Fruit fly (Drosophila melanogaster) whole organism, embryonic: ENCODE measurements around the gene mts.

Experiments
- Atf6 ChIP-seq: fragments of 200-800 bp; sonication (Bioruptor generic); IDR thresholded peaks from 2 replicates; pipeline ENCODE4 v1.3.6; 2022; ENCODE audit warnings: missing biosample characterization, missing genetic modification characterization
- CG10209 ChIP-seq: fragments of 200-800 bp; sonication (Bioruptor generic); optimal IDR thresholded peaks from 3 replicates; lab custom pipeline; 2017; ENCODE audit warnings: missing biosample characterization, mild to moderate bottlenecking, missing genetic modification characterization, missing genetic modification reagents
- CG10431 ChIP-seq: fragments of 200-800 bp; sonication (Bioruptor generic); optimal IDR thresholded peaks from 3 replicates; lab custom pipeline; 2018; ENCODE audit warnings: missing biosample characterization, mild to moderate bottlenecking, missing genetic modification characterization
- CG11093 ChIP-seq: fragments of 200-800 bp; sonication (Bioruptor generic); IDR thresholded peaks from 3 replicates; pipeline ENCODE4 v1.3.6; 2022; ENCODE audit warnings: missing biosample characterization, missing genetic modification characterization
- CG11695 ChIP-seq: fragments of 200-800 bp; sonication (Bioruptor generic); IDR thresholded peaks from 3 replicates; pipeline ENCODE4 v1.3.6; 2022; ENCODE audit warnings: missing biosample characterization, missing genetic modification characterization
- CG12942 ChIP-seq: fragments of 200-800 bp; sonication (Bioruptor generic); optimal IDR thresholded peaks from 3 replicates; lab custom pipeline; 2016; ENCODE audit warnings: missing biosample characterization, missing genetic modification characterization
- CG14441 ChIP-seq: fragments of 200-800 bp; sonication (Bioruptor generic); IDR thresholded peaks from 2 replicates; pipeline ENCODE4 v1.3.6; 2022; ENCODE audit warnings: missing biosample characterization, missing genetic modification characterization
- CG14667 ChIP-seq: fragments of 200-800 bp; sonication (Bioruptor generic); IDR thresholded peaks from 2 replicates; pipeline ENCODE4 v1.3.6; 2022; ENCODE audit warnings: missing biosample characterization, missing genetic modification characterization
- CG14965 ChIP-seq: fragments of 200-800 bp; sonication (Bioruptor generic); optimal IDR thresholded peaks from 2 replicates; lab custom pipeline; 2016; ENCODE audit warnings: missing biosample characterization, missing genetic modification characterization, borderline replicate concordance
- CG15011 ChIP-seq: fragments of 200-800 bp; sonication (Bioruptor generic); optimal IDR thresholded peaks from 3 replicates; lab custom pipeline; 2018; ENCODE audit warnings: missing biosample characterization, mild to moderate bottlenecking, missing genetic modification characterization
- CG16815 ChIP-seq: fragments of 200-800 bp; sonication (Bioruptor generic); optimal IDR thresholded peaks from 3 replicates; lab custom pipeline; 2017; ENCODE audit warnings: missing biosample characterization, mild to moderate bottlenecking, missing genetic modification characterization
- CG17328 ChIP-seq: fragments of 200-800 bp; sonication (Bioruptor generic); IDR thresholded peaks from 2 replicates; pipeline ENCODE4 v1.3.6; 2022; ENCODE audit warnings: missing biosample characterization, missing genetic modification characterization
- CG2678 ChIP-seq: fragments of 200-800 bp; sonication (Bioruptor generic); optimal IDR thresholded peaks from 3 replicates; lab custom pipeline; 2019; ENCODE audit warnings: missing biosample characterization, mild to moderate bottlenecking, missing genetic modification characterization, moderate library complexity
- CG30403 ChIP-seq: fragments of 200-800 bp; sonication (Bioruptor generic); optimal IDR thresholded peaks from 3 replicates; lab custom pipeline; 2016; ENCODE audit warnings: missing biosample characterization, missing genetic modification characterization
- CG32532 ChIP-seq: fragments of 200-800 bp; sonication (Bioruptor generic); IDR thresholded peaks from 2 replicates; pipeline ENCODE4 v1.3.6; 2022; ENCODE audit warnings: missing biosample characterization, missing genetic modification characterization
- CG33557 ChIP-seq: fragments of 200-800 bp; sonication (Bioruptor generic); optimal IDR thresholded peaks from 2 replicates; lab custom pipeline; 2019; ENCODE audit warnings: missing biosample characterization, mild to moderate bottlenecking, missing genetic modification characterization, moderate library complexity
- CG34376 ChIP-seq: fragments of 200-800 bp; sonication (Bioruptor generic); optimal IDR thresholded peaks from 2 replicates; lab custom pipeline; 2018; ENCODE audit warnings: missing biosample characterization, mild to moderate bottlenecking, missing genetic modification characterization
- CG43689 ChIP-seq: fragments of 200-800 bp; sonication (Bioruptor generic); IDR thresholded peaks from 2 replicates; pipeline ENCODE4 v1.3.6; 2022; ENCODE audit warnings: missing biosample characterization, missing genetic modification characterization
- CG5245 ChIP-seq: fragments of 200-800 bp; sonication (Bioruptor generic); optimal IDR thresholded peaks from 3 replicates; lab custom pipeline; 2016; ENCODE audit warnings: missing biosample characterization, missing genetic modification characterization
- CG5953 ChIP-seq: fragments of 200-800 bp; sonication (Bioruptor generic); IDR thresholded peaks from 2 replicates; pipeline ENCODE4 v1.3.6; 2022; ENCODE audit warnings: missing biosample characterization, missing genetic modification characterization
- CG6813 ChIP-seq: fragments of 200-800 bp; sonication (Bioruptor generic); optimal IDR thresholded peaks from 2 replicates; lab custom pipeline; 2017; ENCODE audit warnings: missing biosample characterization, missing genetic modification characterization, mild to moderate bottlenecking, moderate library complexity, missing genetic modification reagents
- CG8924 ChIP-seq: fragments of 200-800 bp; optimal IDR thresholded peaks from 3 replicates; lab custom pipeline; 2019; ENCODE audit warnings: missing biosample characterization, mild to moderate bottlenecking, missing genetic modification characterization, moderate library complexity
- E2f2 ChIP-seq: fragments of 200-800 bp; sonication (Bioruptor generic); IDR thresholded peaks from 2 replicates; pipeline ENCODE4 v1.3.6; 2022; ENCODE audit warnings: missing biosample characterization, missing genetic modification characterization
- Jarid2 ChIP-seq: fragments of 200-800 bp; sonication (Bioruptor generic); optimal IDR thresholded peaks from 3 replicates; lab custom pipeline; 2017; ENCODE audit warnings: mild to moderate bottlenecking, missing biosample characterization, missing genetic modification reagents, missing genetic modification characterization
- MESR4 ChIP-seq: fragments of 200-800 bp; sonication (Bioruptor generic); optimal IDR thresholded peaks from 2 replicates; lab custom pipeline; 2018; ENCODE audit warnings: missing biosample characterization, mild to moderate bottlenecking, missing genetic modification characterization, moderate library complexity
- Meics ChIP-seq: fragments of 200-800 bp; sonication (Bioruptor generic); optimal IDR thresholded peaks from 2 replicates; lab custom pipeline; 2017; ENCODE audit warnings: missing biosample characterization, mild to moderate bottlenecking, missing genetic modification characterization
- Ssrp ChIP-seq: fragments of 200-800 bp; sonication (Bioruptor generic); optimal IDR thresholded peaks from 2 replicates; lab custom pipeline; 2018; ENCODE audit warnings: missing biosample characterization, mild to moderate bottlenecking, missing genetic modification characterization, moderate library complexity
- crp ChIP-seq, 2 experiments: fragments of 200-800 bp; sonication (Bioruptor generic); optimal IDR thresholded peaks; 2 replicates in 1 of 2; 3 replicates in 1 of 2; lab custom pipeline; 2017; ENCODE audit warnings: missing biosample characterization in 2 of 2, missing genetic modification characterization in 2 of 2, mild to moderate bottlenecking in 1 of 2, moderate library complexity in 1 of 2
- cwo ChIP-seq: fragments of 200-800 bp; sonication (Bioruptor generic); optimal IDR thresholded peaks from 3 replicates; lab custom pipeline; 2017; ENCODE audit warnings: missing biosample characterization, missing genetic modification characterization, mild to moderate bottlenecking, moderate library complexity, missing genetic modification reagents
- danr ChIP-seq: fragments of 200-800 bp; sonication (Bioruptor generic); IDR thresholded peaks from 2 replicates; pipeline ENCODE4 v1.3.6; 2022; ENCODE audit warnings: missing biosample characterization, missing genetic modification characterization
- dmrt11E ChIP-seq: fragments of 200-800 bp; sonication (Bioruptor generic); optimal IDR thresholded peaks from 3 replicates; lab custom pipeline; 2018; ENCODE audit warnings: missing biosample characterization, mild to moderate bottlenecking, missing genetic modification characterization, moderate library complexity
- dysf ChIP-seq: fragments of 200-800 bp; sonication (Bioruptor generic); IDR thresholded peaks from 3 replicates; pipeline ENCODE4 v1.3.6; 2022; ENCODE audit warnings: missing biosample characterization, missing genetic modification characterization
- esg ChIP-seq: fragments of 200-800 bp; sonication (Bioruptor generic); conservative IDR thresholded peaks from 2 replicates; pipeline ENCODE4 v1.3.6; 2022; ENCODE audit warnings: missing biosample characterization, missing genetic modification characterization
- jumu ChIP-seq: fragments of 200-800 bp; sonication (Bioruptor generic); optimal IDR thresholded peaks from 3 replicates; lab custom pipeline; 2016; ENCODE audit warnings: missing biosample characterization, missing genetic modification characterization
- lilli ChIP-seq: fragments of 200-800 bp; sonication (Bioruptor generic); optimal IDR thresholded peaks from 3 replicates; lab custom pipeline; 2016; ENCODE audit warnings: missing biosample characterization, missing genetic modification characterization
- lmd ChIP-seq: fragments of 200-800 bp; sonication (Bioruptor generic); IDR thresholded peaks from 2 replicates; pipeline ENCODE4 v1.3.6; 2022; ENCODE audit warnings: missing biosample characterization, missing genetic modification characterization
- phol ChIP-seq: fragments of 200-800 bp; sonication (Bioruptor generic); optimal IDR thresholded peaks from 3 replicates; lab custom pipeline; 2018; ENCODE audit warnings: missing biosample characterization, mild to moderate bottlenecking, missing genetic modification characterization, moderate library complexity
- prd ChIP-seq, 3 experiments: fragments of >200 bp in 2 of 3; fragments of 200-800 bp in 1 of 3; sonication (Bioruptor generic) in 1 of 3; optimal IDR thresholded peaks in 2 of 3; IDR thresholded peaks in 1 of 3; 2 replicates in 2 of 3; 3 replicates in 1 of 3; pipeline versions ENCODE4 v1.3.6 to Lab custom; 2017 to 2022; ENCODE audit warnings: missing biosample characterization in 1 of 3, missing genetic modification characterization in 1 of 3
- ranshi ChIP-seq: fragments of 200-800 bp; sonication (Bioruptor generic); IDR thresholded peaks from 2 replicates; pipeline ENCODE4 v1.3.6; 2022; ENCODE audit warnings: missing biosample characterization, missing genetic modification characterization
- sc ChIP-seq, 3 experiments: fragments of >200 bp in 2 of 3; fragments of 200-800 bp in 1 of 3; sonication (Bioruptor generic) in 1 of 3; optimal IDR thresholded peaks; 2 replicates in 2 of 3; 3 replicates in 1 of 3; lab custom pipeline; 2017; ENCODE audit warnings: mild to moderate bottlenecking in 1 of 3, missing biosample characterization in 1 of 3, missing genetic modification characterization in 1 of 3, missing genetic modification reagents in 1 of 3
- scrt ChIP-seq: fragments of 200-800 bp; sonication (Bioruptor generic); optimal IDR thresholded peaks from 2 replicates; lab custom pipeline; 2018; ENCODE audit warnings: missing biosample characterization, mild to moderate bottlenecking, missing genetic modification characterization, moderate library complexity
- shn ChIP-seq: fragments of 200-800 bp; sonication (Bioruptor generic); optimal IDR thresholded peaks from 3 replicates; lab custom pipeline; 2016; ENCODE audit warnings: missing biosample characterization, missing genetic modification characterization
- sima ChIP-seq: fragments of 200-800 bp; sonication (Bioruptor generic); optimal IDR thresholded peaks from 2 replicates; lab custom pipeline; 2016; ENCODE audit warnings: missing biosample characterization, missing genetic modification characterization
- stwl ChIP-seq: fragments of 200-800 bp; sonication (Bioruptor generic); optimal IDR thresholded peaks from 3 replicates; lab custom pipeline; 2018; ENCODE audit warnings: missing biosample characterization, mild to moderate bottlenecking, missing genetic modification characterization, moderate library complexity
- tap ChIP-seq: fragments of 200-800 bp; optimal IDR thresholded peaks from 3 replicates; lab custom pipeline; 2019; ENCODE audit warnings: missing biosample characterization, mild to moderate bottlenecking, missing genetic modification characterization, moderate library complexity
- tgo ChIP-seq: fragments of 200-800 bp; sonication (Bioruptor generic); IDR thresholded peaks from 3 replicates; pipeline ENCODE4 v1.3.6; 2022; ENCODE audit warnings: missing biosample characterization, missing genetic modification characterization
- trem ChIP-seq: fragments of 200-800 bp; optimal IDR thresholded peaks from 3 replicates; lab custom pipeline; 2019; ENCODE audit warnings: missing biosample characterization, mild to moderate bottlenecking, missing genetic modification characterization, moderate library complexity
- twi ChIP-seq: fragments of 200-800 bp; optimal IDR thresholded peaks from 2 replicates; lab custom pipeline; 2019; ENCODE audit warnings: missing biosample characterization, mild to moderate bottlenecking, missing genetic modification characterization, moderate library complexity
- wek ChIP-seq: fragments of 200-800 bp; sonication (Bioruptor generic); optimal IDR thresholded peaks from 3 replicates; lab custom pipeline; 2018; ENCODE audit warnings: missing biosample characterization, mild to moderate bottlenecking, missing genetic modification characterization, moderate library complexity

The mts gene

dm6 chr2L:7851609-7852008, 24.2 kb downstream of the mts start (continued):
- TF ChIP-seq CG14965 (GFP tag; lab: Kevin White, UChicago): no peak
- peak; percentile 10 for TF ChIP-seq trem (tag; lab: Kevin White, UChicago)
- TF ChIP-seq ranshi (GFP tag; lab: Robert Waterston, UW): 0 out of 2 replicates have a peak, but pooled peaks have one; percentile 7
- TF ChIP-seq esg (GFP tag; lab: Robert Waterston, UW): 0 out of 2 replicates have a peak, but pooled peaks have one; percentile 8
- no peak for TF ChIP-seq CG10209 (GFP tag; lab: Kevin White, UChicago)
- TF ChIP-seq phol (tag; lab: Kevin White, UChicago): peak; percentile 51
- TF ChIP-seq CG16815: peak; percentile 19
- TF ChIP-seq CG5953: no peak
- TF ChIP-seq tap: peak; percentile 26
- peak; percentile 26 for TF ChIP-seq dmrt11E (tag; lab: Kevin White, UChicago)
- no peak for TF ChIP-seq sc (optimal IDR thresholded peaks at IDR 0.05; lab: Kevin White, UChicago)
- TF ChIP-seq sc (GFP tag; optimal IDR thresholded peaks at IDR 0.05; lab: Kevin White, UChicago): no peak
- no peak for TF ChIP-seq CG11093 (GFP tag; lab: Robert Waterston, UW)
- TF ChIP-seq CG14667 (GFP tag; lab: Robert Waterston, UW): no peak
- TF ChIP-seq wek (GFP tag; lab: Kevin White, UChicago): no peak
- no peak for TF ChIP-seq Jarid2 (GFP tag; lab: Kevin White, UChicago)
- no peak for TF ChIP-seq stwl (tag; lab: Kevin White, UChicago)
- TF ChIP-seq CG12942 (GFP tag; lab: Kevin White, UChicago): no peak
- peak; percentile 31 for TF ChIP-seq cwo (GFP tag; lab: Kevin White, UChicago)
- no peak for TF ChIP-seq CG10431 (GFP tag; lab: Kevin White, UChicago)
- TF ChIP-seq prd (optimal IDR thresholded peaks at IDR 0.05; lab: Kevin White, UChicago): no peak
- peak; percentile 70 for TF ChIP-seq prd (GFP tag; IDR thresholded peaks at IDR 0.05; lab: Robert Waterston, UW)
- peak; percentile 25; the same call in 1 of the 2 replicates for TF ChIP-seq CG17328
- TF ChIP-seq CG11695 (GFP tag; lab: Robert Waterston, UW): 0 out of 3 replicates have a peak, but pooled peaks have one; percentile 9
- TF ChIP-seq CG6813: peak; percentile 22
- no peak for TF ChIP-seq shn
- TF ChIP-seq Ssrp (tag; lab: Kevin White, UChicago): peak; percentile 38
- 0 out of 2 replicates have a peak, but pooled peaks have one; percentile 40 for TF ChIP-seq CG14441 (GFP tag; lab: Robert Waterston, UW)
- TF ChIP-seq CG8924 (tag; lab: Kevin White, UChicago): peak; percentile 34
- peak; percentile 51; the same call in 2 of the 3 replicates for TF ChIP-seq dysf (GFP tag; lab: Robert Waterston, UW)
- TF ChIP-seq Atf6 (GFP tag; lab: Robert Waterston, UW): 0 out of 2 replicates have a peak, but pooled peaks have one; percentile 14
- TF ChIP-seq Meics: peak; percentile 44
- no peak for TF ChIP-seq MESR4
- TF ChIP-seq CG33557: no peak
- TF ChIP-seq CG32532 (GFP tag; lab: Robert Waterston, UW): peak; percentile 35; the same call in 1 of the 2 replicates
- TF ChIP-seq E2f2 (GFP tag; lab: Robert Waterston, UW): peak; percentile 14; the same call in 1 of the 2 replicates
- TF ChIP-seq twi: no peak
- peak; percentile 1 for TF ChIP-seq scrt (GFP tag; lab: Kevin White, UChicago)
- TF ChIP-seq lilli (GFP tag; lab: Kevin White, UChicago): peak; percentile 13
- TF ChIP-seq danr (GFP tag; lab: Robert Waterston, UW): no peak
- no peak for TF ChIP-seq sima
- no peak for TF ChIP-seq CG15011
- peak; percentile 65 for TF ChIP-seq CG2678 (tag; lab: Kevin White, UChicago)
- peak; percentile 40 for TF ChIP-seq lmd (GFP tag; lab: Robert Waterston, UW)
- TF ChIP-seq CG5245 (GFP tag; lab: Kevin White, UChicago): no peak
- TF ChIP-seq tgo (GFP tag; lab: Robert Waterston, UW): peak; percentile 50
- no peak for TF ChIP-seq crp (GFP tag; optimal IDR thresholded peaks at IDR 0.05; lab: Kevin White, UChicago)
- TF ChIP-seq CG30403 (GFP tag; lab: Kevin White, UChicago): peak; percentile 34
- no peak for TF ChIP-seq jumu (GFP tag; lab: Kevin White, UChicago)
- TF ChIP-seq CG43689 (GFP tag; lab: Robert Waterston, UW): 0 out of 2 replicates have a peak, but pooled peaks have one; percentile 23
- no peak for TF ChIP-seq CG34376 (GFP tag; lab: Kevin White, UChicago)
